Worm (Caenorhabditis elegans): ENCODE data around the gene jmjd-3.1.
"Not testable (repeated sequence)": the region's sequence is repeated elsewhere in the genome, so short reads cannot be mapped to it uniquely, and the experiment has no call there.

Gene jmjd-3.1

DNA sequence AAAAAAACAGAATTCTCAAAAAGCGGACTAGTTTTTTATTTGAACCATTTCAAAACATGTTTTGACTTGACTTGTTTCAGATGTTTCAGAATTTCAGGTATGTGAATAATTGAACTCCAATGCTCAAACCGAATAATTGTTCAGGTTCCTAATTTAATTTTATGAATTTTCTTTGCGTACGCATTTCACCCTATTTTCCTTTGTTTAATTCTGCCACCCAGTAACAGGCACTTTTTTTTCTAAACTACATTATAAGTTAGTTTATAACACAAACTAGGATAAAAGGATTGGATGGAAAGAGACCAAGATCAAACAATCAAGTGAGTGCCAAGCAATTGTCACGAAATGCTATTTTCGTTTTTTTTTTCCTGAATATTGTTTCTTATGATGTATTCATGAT is 27.6 kb downstream of the jmjd-3.1 start:
- no peak for TF ChIP-seq flt-1 (GFP tag; IDR thresholded peaks at IDR 0.05)
- TF ChIP-seq T22C8.4 (GFP tag; IDR thresholded peaks at IDR 0.05) = no peak
- TF ChIP-seq ref-1 (GFP tag; conservative IDR thresholded peaks at IDR 0.05) = no peak
- TF ChIP-seq tab-1 (GFP tag; IDR thresholded peaks at IDR 0.05) = no peak
- TF ChIP-seq ztf-23 (GFP tag; IDR thresholded peaks at IDR 0.05) = no peak
- TF ChIP-seq med-1 (GFP tag; optimal IDR thresholded peaks at IDR 0.05; ENCODE audit: insufficient read depth) = no peak
- TF ChIP-seq klf-2 (GFP tag; conservative IDR thresholded peaks at IDR 0.05) = no peak
- TF ChIP-seq cog-1 (tag; optimal IDR thresholded peaks at IDR 0.05) = no peak
- no peak for TF ChIP-seq ztf-29 (GFP tag; IDR thresholded peaks at IDR 0.05)

DNA sequence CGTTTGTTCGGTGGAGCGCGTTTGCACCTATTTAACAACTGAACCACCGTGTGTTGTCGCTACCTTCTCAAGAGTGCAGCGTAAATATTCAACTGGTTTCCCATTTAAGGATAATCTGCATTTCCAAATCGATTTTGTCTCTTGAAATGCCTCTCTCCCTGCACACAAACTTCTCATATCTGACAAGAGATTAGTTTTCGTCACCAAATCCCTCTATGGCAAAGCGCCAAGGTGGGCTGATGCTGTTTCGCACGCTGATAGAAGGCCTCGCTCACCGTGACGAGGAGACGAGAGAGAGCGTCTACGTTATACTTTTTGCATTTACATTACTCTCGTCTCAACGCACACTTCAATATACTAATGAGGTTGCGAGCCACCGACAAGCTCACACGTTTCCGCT is 28.9 kb downstream of the jmjd-3.1 start:
- TF ChIP-seq ztf-23 (GFP tag; IDR thresholded peaks at IDR 0.05) (no peak), flt-1 (GFP tag; IDR thresholded peaks at IDR 0.05) (no peak), ztf-29 (GFP tag; IDR thresholded peaks at IDR 0.05) (no peak), tab-1 (GFP tag; IDR thresholded peaks at IDR 0.05) (no peak)

DNA sequence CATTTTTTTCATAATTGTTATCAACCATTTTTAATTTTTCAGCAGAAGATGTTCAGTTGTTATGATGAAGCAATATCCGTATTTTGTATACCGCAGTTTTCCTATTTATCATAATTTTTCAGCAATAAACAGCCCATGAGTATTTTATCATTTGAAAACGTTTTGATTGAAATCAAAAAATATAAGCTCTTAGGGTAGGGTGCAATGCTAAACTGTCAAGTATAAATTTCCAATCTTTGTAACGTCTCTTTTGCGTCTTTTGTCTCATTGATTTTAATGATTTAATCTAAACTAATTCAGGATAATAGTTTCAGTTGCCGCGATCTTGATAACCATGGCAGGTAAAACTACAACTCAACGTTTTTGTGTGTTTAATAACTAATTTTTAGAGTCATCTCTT is 30.4 kb downstream of the jmjd-3.1 start, which contains the start of gene F18E9.1:
TSS of gene F18E9.1 (plus strand) at position 301 of the 400 bp plus-strand sequence.
- no peak for TF ChIP-seq ref-1 (GFP tag; conservative IDR thresholded peaks at IDR 0.05)

DNA sequence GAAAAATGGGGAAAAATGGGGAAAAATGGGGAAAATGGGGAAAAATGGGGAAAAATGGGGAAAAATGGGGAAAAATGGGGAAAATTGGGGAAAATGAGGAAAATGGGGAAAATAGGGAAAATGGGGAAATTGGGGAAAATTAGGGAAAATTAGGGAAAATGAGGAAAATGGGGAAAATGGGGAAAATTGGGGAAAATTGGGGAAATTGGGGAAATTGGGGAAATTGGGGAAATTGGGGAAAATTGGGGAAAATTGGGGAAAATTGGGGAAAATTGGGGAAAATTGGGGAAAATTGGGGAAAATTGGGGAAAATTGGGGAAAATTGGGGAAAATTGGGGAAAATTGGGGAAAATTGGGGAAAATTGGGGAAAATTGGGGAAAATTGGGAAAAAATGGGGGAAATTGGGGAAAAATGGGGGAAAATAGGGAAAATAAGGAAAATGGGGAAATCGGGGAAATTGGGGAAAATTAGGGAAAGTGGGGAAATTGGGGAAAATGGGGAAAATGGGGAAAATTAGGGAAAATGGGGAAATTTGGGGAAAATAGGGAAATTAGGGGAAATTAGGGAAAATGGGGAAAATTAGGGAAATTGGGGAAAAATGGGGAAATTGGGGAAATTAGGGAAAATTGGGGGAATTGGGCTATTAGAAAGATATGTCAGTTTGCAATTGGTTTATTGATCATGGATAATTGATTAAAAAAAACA is 32.0 kb downstream of the jmjd-3.1 start:
- TF ChIP-seq flt-1 (GFP tag; IDR thresholded peaks at IDR 0.05) (peak; percentile 56), med-1 (GFP tag; optimal IDR thresholded peaks at IDR 0.05; ENCODE audit: insufficient read depth) (no peak), cog-1 (tag; optimal IDR thresholded peaks at IDR 0.05) (no peak), T22C8.4 (GFP tag; IDR thresholded peaks at IDR 0.05) (peak; percentile 9; the same call in 1 of the 2 replicates), klf-2 (GFP tag; conservative IDR thresholded peaks at IDR 0.05) (peak; percentile 74), ztf-23 (GFP tag; IDR thresholded peaks at IDR 0.05) (peak; percentile 81), ref-1 (GFP tag; conservative IDR thresholded peaks at IDR 0.05) (0 out of 2 replicates have a peak, but pooled peaks have one; percentile 7), ztf-29 (GFP tag; IDR thresholded peaks at IDR 0.05) (peak; percentile 51; the same call in 1 of the 2 replicates), tab-1 (GFP tag; IDR thresholded peaks at IDR 0.05) (0 out of 2 replicates have a peak, but pooled peaks have one; percentile 6)

DNA sequence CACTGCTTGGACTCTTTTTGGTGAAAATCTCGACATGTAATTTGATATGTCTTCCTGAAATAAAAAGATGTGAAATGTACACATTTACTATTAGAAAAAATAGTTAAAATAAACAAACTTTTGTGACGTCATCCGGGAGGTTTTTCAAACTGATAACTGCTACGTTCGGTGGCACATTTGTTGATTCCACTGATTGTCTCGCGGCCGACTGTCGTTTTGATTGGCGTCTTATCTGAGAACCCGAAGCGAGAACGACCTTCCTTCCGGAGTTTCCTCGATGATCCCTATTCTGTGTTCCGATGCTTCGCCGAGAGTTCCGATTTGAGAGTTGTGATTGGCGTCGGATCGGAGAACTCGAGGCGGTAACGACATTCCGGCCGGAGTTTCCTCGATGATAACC is 33.3 kb downstream of the jmjd-3.1 start:
- TF ChIP-seq klf-2 (GFP tag; conservative IDR thresholded peaks at IDR 0.05) (no peak), tab-1 (GFP tag; IDR thresholded peaks at IDR 0.05) (no peak), med-1 (GFP tag; optimal IDR thresholded peaks at IDR 0.05; ENCODE audit: insufficient read depth) (no peak), T22C8.4 (GFP tag; IDR thresholded peaks at IDR 0.05) (no peak), cog-1 (tag; optimal IDR thresholded peaks at IDR 0.05) (no peak), flt-1 (GFP tag; IDR thresholded peaks at IDR 0.05) (no peak), ztf-29 (GFP tag; IDR thresholded peaks at IDR 0.05) (no peak), ref-1 (GFP tag; conservative IDR thresholded peaks at IDR 0.05) (no peak), ztf-23 (GFP tag; IDR thresholded peaks at IDR 0.05) (no peak)

DNA sequence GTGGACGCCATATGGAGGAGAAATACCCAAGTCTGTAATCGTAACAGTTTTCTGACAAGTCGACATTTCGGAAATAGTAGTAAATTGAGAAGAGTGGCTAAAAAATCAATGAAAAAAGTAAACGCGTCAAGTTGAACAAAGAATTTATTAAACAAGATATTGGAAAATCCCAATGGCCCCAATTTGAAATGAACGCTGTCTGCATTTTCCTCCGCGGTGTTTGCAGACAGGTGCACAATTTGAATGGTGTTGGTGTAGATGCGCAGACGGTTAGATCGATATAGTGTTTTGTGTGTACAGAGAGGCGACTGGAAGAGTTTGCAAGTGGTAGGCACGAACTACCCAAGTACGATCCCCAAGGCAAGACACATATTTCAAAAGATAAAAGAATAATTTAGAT is 34.2 kb downstream of the jmjd-3.1 start, which contains the start of the genes H35N09.2 and H35N09.1:
TSS of gene H35N09.2 (minus strand) at position 54 of the 400 bp plus-strand sequence.
TSS of gene H35N09.1 (plus strand) at position 335 of the 400 bp plus-strand sequence.
- no peak for TF ChIP-seq ztf-23 (GFP tag; IDR thresholded peaks at IDR 0.05)
- no peak for TF ChIP-seq ref-1 (GFP tag; conservative IDR thresholded peaks at IDR 0.05)
- TF ChIP-seq flt-1 (GFP tag; IDR thresholded peaks at IDR 0.05) = no peak
- TF ChIP-seq ztf-29 (GFP tag; IDR thresholded peaks at IDR 0.05) = no peak

DNA sequence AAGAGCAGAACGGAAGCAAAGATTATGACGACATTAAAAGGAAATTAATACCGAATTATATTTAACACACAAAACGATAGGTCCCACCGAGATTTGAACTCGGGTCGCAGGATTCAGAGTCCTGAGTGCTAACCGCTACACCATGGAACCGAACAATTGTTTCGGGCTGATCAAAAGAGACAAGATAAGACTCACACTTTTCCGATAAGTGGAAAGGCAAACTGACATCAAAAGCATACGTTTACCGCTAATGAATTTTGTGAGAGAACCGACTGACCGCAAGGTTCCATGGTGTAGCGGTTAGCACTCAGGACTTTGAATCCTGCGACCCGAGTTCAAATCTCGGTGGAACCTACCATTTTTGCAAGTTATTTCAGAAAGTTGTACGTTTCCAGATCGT is 37.9 kb downstream of the jmjd-3.1 start:
- TF ChIP-seq T22C8.4 (GFP tag; IDR thresholded peaks at IDR 0.05) (no peak), ztf-23 (GFP tag; IDR thresholded peaks at IDR 0.05) (peak; percentile 35; the same call in 1 of the 2 replicates)

DNA sequence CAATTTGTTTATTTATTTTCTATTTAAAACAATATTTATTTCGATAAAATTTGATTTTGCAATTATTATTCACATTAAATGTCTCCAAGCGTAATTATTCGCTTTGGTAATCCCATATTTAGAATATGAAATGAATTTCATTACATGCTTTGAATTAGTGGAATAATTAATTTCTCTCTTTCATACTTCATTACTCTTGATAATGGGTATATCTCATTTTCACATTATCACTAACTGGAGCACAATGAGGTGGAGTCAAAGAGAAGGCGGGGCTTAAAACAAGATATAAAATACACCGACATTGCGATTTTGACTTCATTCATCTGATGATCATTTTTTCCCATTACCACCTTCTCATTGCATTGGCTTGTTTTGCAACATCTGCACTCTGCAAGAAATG is 39.8 kb downstream of the jmjd-3.1 start, which contains the start of gene K01A12.4:
TSS of gene K01A12.4 (plus strand) at position 301 of the 400 bp plus-strand sequence.
- TF ChIP-seq med-1 (GFP tag; optimal IDR thresholded peaks at IDR 0.05; ENCODE audit: insufficient read depth); ztf-29 (GFP tag; IDR thresholded peaks at IDR 0.05); klf-2 (GFP tag; conservative IDR thresholded peaks at IDR 0.05): not testable (repeated sequence)

DNA sequence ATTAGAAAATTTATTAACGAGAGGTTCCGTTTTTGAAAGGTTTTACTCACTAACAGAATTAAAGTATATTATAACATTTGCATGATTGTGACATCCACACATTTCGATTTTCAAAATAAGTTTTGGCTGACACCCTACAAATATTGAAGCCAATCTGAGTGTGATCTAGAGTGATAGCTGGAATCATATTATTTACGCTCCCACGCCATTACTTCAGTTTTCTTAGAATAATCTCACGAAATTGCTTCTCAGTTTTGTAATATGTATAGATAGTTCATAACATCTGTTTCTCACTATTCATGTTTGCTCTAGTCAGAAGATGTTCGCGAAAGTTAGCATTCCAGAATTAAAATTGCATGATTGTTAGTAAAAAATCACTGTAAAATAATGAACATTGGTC is 41.4 kb downstream of the jmjd-3.1 start:
- TF ChIP-seq med-1 (GFP tag; optimal IDR thresholded peaks at IDR 0.05; ENCODE audit: insufficient read depth) (no peak), ztf-29 (GFP tag; IDR thresholded peaks at IDR 0.05) (no peak), ztf-23 (GFP tag; IDR thresholded peaks at IDR 0.05) (no peak), flt-1 (GFP tag; IDR thresholded peaks at IDR 0.05) (no peak)

DNA sequence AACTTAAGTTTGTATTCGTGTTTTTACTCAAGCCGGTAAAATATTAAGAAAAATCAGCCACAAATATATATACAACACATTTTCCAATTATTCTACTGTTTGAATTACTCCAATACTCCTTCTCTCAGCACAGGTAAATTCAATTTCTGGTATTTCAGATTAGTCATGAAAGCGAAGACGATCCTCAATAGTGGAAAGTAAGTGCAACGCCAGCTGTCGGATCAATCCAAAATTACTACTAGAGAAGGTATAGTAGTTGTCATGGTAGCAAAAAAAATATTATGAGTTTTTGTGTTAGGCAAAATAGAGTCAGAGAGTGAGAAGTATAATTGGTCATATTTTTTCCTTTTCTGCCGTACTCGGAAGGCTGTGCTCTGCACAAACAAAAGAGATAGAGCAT is 42.2 kb downstream of the jmjd-3.1 start, which contains the start of gene K01A12.2:
TSS of gene K01A12.2 (plus strand) at position 301 of the 400 bp plus-strand sequence.
- TF ChIP-seq ref-1 (GFP tag; conservative IDR thresholded peaks at IDR 0.05) (no peak), ztf-23 (GFP tag; IDR thresholded peaks at IDR 0.05) (no peak), tab-1 (GFP tag; IDR thresholded peaks at IDR 0.05) (no peak), flt-1 (GFP tag; IDR thresholded peaks at IDR 0.05) (no peak), T22C8.4 (GFP tag; IDR thresholded peaks at IDR 0.05) (no peak), med-1 (GFP tag; optimal IDR thresholded peaks at IDR 0.05; ENCODE audit: insufficient read depth) (no peak)
